Fruit fly (Drosophila melanogaster) whole organism, embryonic: Measurements from ENCODE around the gene mtTFB2.

Source experiments
- Antp ChIP-seq: fragments of 200-800 bp; sonication (Bioruptor generic); optimal IDR thresholded peaks from 3 replicates; lab custom pipeline; 2016; ENCODE audit warnings: missing biosample characterization, missing genetic modification characterization
- BtbVII ChIP-seq: fragments of 200-800 bp; sonication (Bioruptor generic); optimal IDR thresholded peaks from 3 replicates; lab custom pipeline; 2017; ENCODE audit warnings: missing biosample characterization, mild to moderate bottlenecking, missing genetic modification characterization
- CG10147 ChIP-seq: fragments of 200-800 bp; sonication (Bioruptor generic); optimal IDR thresholded peaks from 2 replicates; lab custom pipeline; 2019; ENCODE audit warnings: missing biosample characterization, mild to moderate bottlenecking, missing genetic modification characterization, moderate library complexity
- CG10431 ChIP-seq: fragments of 200-800 bp; sonication (Bioruptor generic); optimal IDR thresholded peaks from 3 replicates; lab custom pipeline; 2018; ENCODE audit warnings: missing biosample characterization, mild to moderate bottlenecking, missing genetic modification characterization
- CG10565 ChIP-seq: fragments of 200-800 bp; sonication (Bioruptor generic); optimal IDR thresholded peaks from 3 replicates; lab custom pipeline; 2016; ENCODE audit warnings: missing biosample characterization, mild to moderate bottlenecking, missing genetic modification characterization
- CG11504 ChIP-seq: fragments of 200-800 bp; sonication (Bioruptor generic); optimal IDR thresholded peaks from 3 replicates; lab custom pipeline; 2019; ENCODE audit warnings: missing biosample characterization, mild to moderate bottlenecking, missing genetic modification characterization, moderate library complexity
- CG15696 ChIP-seq: fragments of 200-800 bp; sonication (Bioruptor generic); optimal IDR thresholded peaks from 2 replicates; lab custom pipeline; 2019; ENCODE audit warnings: missing biosample characterization, mild to moderate bottlenecking, missing genetic modification characterization, moderate library complexity
- CG1603 ChIP-seq: fragments of 200-800 bp; sonication (Bioruptor generic); optimal IDR thresholded peaks from 2 replicates; lab custom pipeline; 2019; ENCODE audit warnings: missing biosample characterization, mild to moderate bottlenecking, missing genetic modification characterization, moderate library complexity
- CG17359 ChIP-seq: fragments of 200-800 bp; sonication (Bioruptor generic); optimal IDR thresholded peaks from 3 replicates; lab custom pipeline; 2018; ENCODE audit warnings: missing biosample characterization, mild to moderate bottlenecking, missing genetic modification characterization, moderate library complexity
- CG17361 ChIP-seq: fragments of 200-800 bp; sonication (Bioruptor generic); IDR thresholded peaks from 3 replicates; pipeline ENCODE4 v1.3.6; 2022; ENCODE audit warnings: missing biosample characterization, missing genetic modification characterization
- CG17912 ChIP-seq: fragments of 200-800 bp; sonication (Bioruptor generic); optimal IDR thresholded peaks from 2 replicates; lab custom pipeline; 2018; ENCODE audit warnings: missing biosample characterization, mild to moderate bottlenecking, missing genetic modification characterization
- CG1832 ChIP-seq: fragments of 200-800 bp; sonication (Bioruptor generic); optimal IDR thresholded peaks from 2 replicates; lab custom pipeline; 2017; ENCODE audit warnings: missing biosample characterization, mild to moderate bottlenecking, missing genetic modification characterization, inconsistent platforms
- CG4617 ChIP-seq: fragments of 200-800 bp; sonication (Bioruptor generic); optimal IDR thresholded peaks from 3 replicates; lab custom pipeline; 2016; ENCODE audit warnings: missing biosample characterization, missing genetic modification characterization, borderline replicate concordance
- CG4854 ChIP-seq: fragments of 200-800 bp; sonication (Bioruptor generic); optimal IDR thresholded peaks from 2 replicates; lab custom pipeline; 2016; ENCODE audit warnings: missing biosample characterization, missing genetic modification characterization, inconsistent platforms
- CG5180 ChIP-seq: fragments of 200-800 bp; sonication (Bioruptor generic); optimal IDR thresholded peaks from 3 replicates; lab custom pipeline; 2017; ENCODE audit warnings: missing biosample characterization, missing genetic modification characterization, mild to moderate bottlenecking, moderate library complexity, missing genetic modification reagents
- CG6254 ChIP-seq: fragments of 200-800 bp; sonication (Bioruptor generic); optimal IDR thresholded peaks from 3 replicates; lab custom pipeline; 2017; ENCODE audit warnings: mild to moderate bottlenecking, missing biosample characterization, missing genetic modification reagents, missing genetic modification characterization
- CG6272 ChIP-seq: fragments of 200-800 bp; sonication (Bioruptor generic); IDR thresholded peaks from 2 replicates; pipeline ENCODE4 v1.3.6; 2022; ENCODE audit warnings: missing biosample characterization, missing genetic modification characterization
- CG6854 ChIP-seq: fragments of 200-800 bp; sonication (Bioruptor generic); optimal IDR thresholded peaks from 3 replicates; lab custom pipeline; 2017; ENCODE audit warnings: missing biosample characterization, mild to moderate bottlenecking, missing genetic modification characterization
- Deaf1 ChIP-seq: fragments of 200-800 bp; optimal IDR thresholded peaks from 3 replicates; lab custom pipeline; 2019; ENCODE audit warnings: missing biosample characterization, mild to moderate bottlenecking, missing genetic modification characterization, moderate library complexity
- Dip3 ChIP-seq: fragments of 200-800 bp; sonication (Bioruptor generic); optimal IDR thresholded peaks from 3 replicates; lab custom pipeline; 2016; ENCODE audit warnings: missing biosample characterization, missing genetic modification characterization
- Eip74EF ChIP-seq, 2 experiments: fragments of 200-800 bp in 1 of 2; fragments of >200 bp in 1 of 2; sonication (Bioruptor generic) in 1 of 2; optimal IDR thresholded peaks; 2 replicates each; lab custom pipeline; 2017 to 2019; ENCODE audit warnings: missing biosample characterization in 2 of 2, missing genetic modification characterization in 2 of 2, mild to moderate bottlenecking in 1 of 2, moderate library complexity in 1 of 2
- HLH54F ChIP-seq: fragments of 200-800 bp; sonication (Bioruptor generic); optimal IDR thresholded peaks from 3 replicates; lab custom pipeline; 2016; ENCODE audit warnings: missing biosample characterization, missing genetic modification characterization
- HLHmδ ChIP-seq: fragments of 200-800 bp; sonication (Bioruptor generic); optimal IDR thresholded peaks from 2 replicates; lab custom pipeline; 2018; ENCODE audit warnings: missing biosample characterization, mild to moderate bottlenecking, missing genetic modification characterization, moderate library complexity
- Hmr ChIP-seq: fragments of 200-800 bp; sonication (Bioruptor generic); optimal IDR thresholded peaks from 3 replicates; lab custom pipeline; 2017; ENCODE audit warnings: mild to moderate bottlenecking, missing biosample characterization, missing genetic modification reagents, missing genetic modification characterization
- Jarid2 ChIP-seq: fragments of 200-800 bp; sonication (Bioruptor generic); optimal IDR thresholded peaks from 3 replicates; lab custom pipeline; 2017; ENCODE audit warnings: mild to moderate bottlenecking, missing biosample characterization, missing genetic modification reagents, missing genetic modification characterization
- Lpt ChIP-seq: fragments of >200 bp; optimal IDR thresholded peaks from 2 replicates; lab custom pipeline; 2018; ENCODE audit warnings: missing biosample characterization, missing genetic modification characterization
- Mes4 ChIP-seq: fragments of 200-800 bp; sonication (Bioruptor generic); optimal IDR thresholded peaks from 2 replicates; lab custom pipeline; 2016; ENCODE audit warnings: missing biosample characterization, missing genetic modification characterization
- NK7.1 ChIP-seq: fragments of 200-800 bp; sonication (Bioruptor generic); optimal IDR thresholded peaks from 3 replicates; lab custom pipeline; 2016; ENCODE audit warnings: missing biosample characterization, missing genetic modification characterization
- Opbp ChIP-seq: fragments of 200-800 bp; sonication (Bioruptor generic); IDR thresholded peaks from 3 replicates; pipeline ENCODE4 v1.3.6; 2022; ENCODE audit warnings: missing biosample characterization, missing genetic modification characterization; ENCODE audit not compliant: partially characterized antibody
- Ptx1 ChIP-seq: fragments of 200-800 bp; sonication (Bioruptor generic); IDR thresholded peaks from 2 replicates; pipeline ENCODE4 v1.3.6; 2022; ENCODE audit warnings: missing biosample characterization, missing genetic modification characterization
- aop ChIP-seq: fragments of 200-800 bp; sonication (Bioruptor generic); IDR thresholded peaks from 2 replicates; pipeline ENCODE4 v1.3.6; 2022; ENCODE audit warnings: missing biosample characterization, missing genetic modification characterization
- az2 ChIP-seq: fragments of 200-800 bp; sonication (Bioruptor generic); optimal IDR thresholded peaks from 3 replicates; lab custom pipeline; 2016; ENCODE audit warnings: missing biosample characterization, missing genetic modification characterization
- bigmax ChIP-seq: fragments of 200-800 bp; sonication (Bioruptor generic); optimal IDR thresholded peaks from 2 replicates; lab custom pipeline; 2018; ENCODE audit warnings: missing biosample characterization, mild to moderate bottlenecking, missing genetic modification characterization
- corto ChIP-seq: fragments of 200-800 bp; sonication (Bioruptor generic); optimal IDR thresholded peaks from 2 replicates; lab custom pipeline; 2016; ENCODE audit warnings: missing biosample characterization, mild to moderate bottlenecking, missing genetic modification characterization, moderate library complexity
- dati ChIP-seq: fragments of 200-800 bp; sonication (Bioruptor generic); IDR thresholded peaks from 2 replicates; pipeline ENCODE4 v1.3.6; 2022; ENCODE audit warnings: missing biosample characterization, missing genetic modification characterization
- disco-r ChIP-seq: fragments of 200-800 bp; sonication (Bioruptor generic); optimal IDR thresholded peaks from 2 replicates; lab custom pipeline; 2016; ENCODE audit warnings: missing biosample characterization, missing genetic modification characterization
- dmrt11E ChIP-seq: fragments of 200-800 bp; sonication (Bioruptor generic); optimal IDR thresholded peaks from 3 replicates; lab custom pipeline; 2018; ENCODE audit warnings: missing biosample characterization, mild to moderate bottlenecking, missing genetic modification characterization, moderate library complexity
- dmrt99B ChIP-seq: fragments of 200-800 bp; sonication (Bioruptor generic); optimal IDR thresholded peaks from 2 replicates; lab custom pipeline; 2018; ENCODE audit warnings: missing biosample characterization, mild to moderate bottlenecking, missing genetic modification characterization, moderate library complexity
- gcm ChIP-seq: fragments of 200-800 bp; sonication (Bioruptor generic); optimal IDR thresholded peaks from 2 replicates; lab custom pipeline; 2019; ENCODE audit warnings: missing biosample characterization, mild to moderate bottlenecking, missing genetic modification characterization, moderate library complexity
- gsb-n ChIP-seq: fragments of 200-800 bp; sonication (Bioruptor generic); optimal IDR thresholded peaks from 3 replicates; lab custom pipeline; 2018; ENCODE audit warnings: missing biosample characterization, mild to moderate bottlenecking, missing genetic modification characterization
- kay ChIP-seq: fragments of 200-800 bp; sonication (Bioruptor generic); optimal IDR thresholded peaks from 2 replicates; lab custom pipeline; 2016; ENCODE audit warnings: missing biosample characterization, missing genetic modification characterization
- luna ChIP-seq: fragments of 200-800 bp; sonication (Bioruptor generic); optimal IDR thresholded peaks from 2 replicates; lab custom pipeline; 2016; ENCODE audit warnings: missing biosample characterization, missing genetic modification characterization
- otp ChIP-seq: fragments of 200-800 bp; sonication (Bioruptor generic); IDR thresholded peaks from 3 replicates; pipeline ENCODE4, ENCODE4 v1.3.6; 2022; ENCODE audit warnings: missing biosample characterization, missing genetic modification characterization
- pb ChIP-seq: fragments of 200-800 bp; sonication (Bioruptor generic); optimal IDR thresholded peaks from 3 replicates; lab custom pipeline; 2016; ENCODE audit warnings: missing biosample characterization, missing genetic modification characterization
- phol ChIP-seq: fragments of 200-800 bp; sonication (Bioruptor generic); optimal IDR thresholded peaks from 3 replicates; lab custom pipeline; 2018; ENCODE audit warnings: missing biosample characterization, mild to moderate bottlenecking, missing genetic modification characterization, moderate library complexity
- repo ChIP-seq: fragments of 200-800 bp; sonication (Bioruptor generic); optimal IDR thresholded peaks from 2 replicates; lab custom pipeline; 2016; ENCODE audit warnings: missing biosample characterization, missing genetic modification characterization
- row ChIP-seq: fragments of 200-800 bp; sonication (Bioruptor generic); IDR thresholded peaks from 3 replicates; pipeline ENCODE4 v1.3.6; 2022; ENCODE audit warnings: missing biosample characterization, missing genetic modification characterization
- tx ChIP-seq: fragments of 200-800 bp; sonication (Bioruptor generic); optimal IDR thresholded peaks from 2 replicates; lab custom pipeline; 2016; ENCODE audit warnings: missing biosample characterization, missing genetic modification characterization
- zfh2 ChIP-seq: fragments of 200-800 bp; sonication (Bioruptor generic); optimal IDR thresholded peaks from 2 replicates; lab custom pipeline; 2016; ENCODE audit warnings: missing biosample characterization, missing genetic modification characterization

mtTFB2 gene

dm6 chr3R:10079267-10079987 lies 34.1 kb downstream of the mtTFB2 start (continued):
- TF ChIP-seq zfh2 (no peak), tx (peak; percentile 8), corto (GFP tag; lab: Kevin White, UChicago) (no peak), CG10147 (GFP tag; lab: Kevin White, UChicago) (no peak), Opbp (GFP tag; lab: Robert Waterston, UW) (no peak), luna (no peak), CG6272 (GFP tag; lab: Robert Waterston, UW) (no peak), CG17359 (peak; percentile 45), CG17361 (GFP tag; lab: Robert Waterston, UW) (0 out of 3 replicates have a peak, but pooled peaks have one; percentile 45), CG4617 (GFP tag; lab: Kevin White, UChicago) (no peak), repo (no peak), Ptx1 (GFP tag; lab: Robert Waterston, UW) (peak; percentile 55), dmrt99B (tag; lab: Kevin White, UChicago) (peak; percentile 57), CG1832 (GFP tag; lab: Kevin White, UChicago) (peak; percentile 58), aop (no peak), CG17912 (GFP tag; lab: Kevin White, UChicago) (no peak), CG15696 (tag; lab: Kevin White, UChicago) (no peak), CG10565 (no peak), pb (no peak), CG4854 (GFP tag; lab: Kevin White, UChicago) (no peak), Eip74EF (GFP tag; optimal IDR thresholded peaks at IDR 0.05; lab: Kevin White, UChicago) (peak in 1 of 2 experiments; percentile 9), CG10431 (GFP tag; lab: Kevin White, UChicago) (no peak), Lpt (no peak), az2 (no peak), Deaf1 (tag; lab: Kevin White, UChicago) (no peak), Hmr (GFP tag; lab: Kevin White, UChicago) (no peak), Mes4 (GFP tag; lab: Kevin White, UChicago) (no peak), Jarid2 (GFP tag; lab: Kevin White, UChicago) (no peak), bigmax (no peak), dati (GFP tag; lab: Robert Waterston, UW) (no peak), Dip3 (GFP tag; lab: Kevin White, UChicago) (no peak), CG6854 (no peak), disco-r (GFP tag; lab: Kevin White, UChicago) (no peak), CG11504 (tag; lab: Kevin White, UChicago) (peak; percentile 64), CG5180 (no peak), phol (tag; lab: Kevin White, UChicago) (peak; percentile 42), CG1603 (tag; lab: Kevin White, UChicago) (peak; percentile 59), row (GFP tag; lab: Robert Waterston, UW) (peak; percentile 49), CG6254 (GFP tag; lab: Kevin White, UChicago) (no peak), dmrt11E (peak; percentile 27), kay (GFP tag; lab: Kevin White, UChicago) (no peak), BtbVII (no peak), HLHmδ (GFP tag; lab: Kevin White, UChicago) (no peak), gsb-n (tag; lab: Kevin White, UChicago) (no peak), HLH54F (GFP tag; lab: Kevin White, UChicago) (no peak), Antp (GFP tag; lab: Kevin White, UChicago) (peak; percentile 2), gcm (GFP tag; lab: Kevin White, UChicago) (no peak), otp (GFP tag; lab: Robert Waterston, UW) (no peak), NK7.1 (GFP tag; lab: Kevin White, UChicago) (no peak)
